Fruit fly (Drosophila melanogaster): ENCODE data around the gene Spn27A.

DNA sequence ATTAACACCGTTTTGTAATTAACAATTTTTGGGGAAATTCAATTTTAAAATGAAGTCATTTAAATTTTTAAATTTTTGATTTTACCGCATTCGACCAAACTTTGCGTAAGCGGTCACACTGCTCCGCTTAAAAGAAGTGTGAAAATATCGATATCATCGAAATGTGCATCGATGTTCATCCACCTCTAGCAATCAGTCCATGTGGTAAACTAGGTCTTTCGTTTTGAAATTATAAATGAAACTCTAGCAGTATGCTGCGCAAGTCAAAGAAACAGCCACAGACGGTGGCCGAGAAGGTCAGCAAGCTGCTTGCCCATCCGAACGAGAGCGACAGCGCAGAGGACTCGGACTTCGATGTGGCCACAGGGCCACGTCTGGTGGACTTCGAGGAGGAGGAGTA lies 44.3 kb upstream of the Spn27A start, which contains the start of gene Aatf:
- TF ChIP-seq Dfd (GFP tag; optimal IDR thresholded peaks at IDR 0.05), result no peak
- no peak for TF ChIP-seq foxo (GFP tag; optimal IDR thresholded peaks at IDR 0.05)
- no peak for TF ChIP-seq ey (GFP tag; optimal IDR thresholded peaks at IDR 0.05)
- TF ChIP-seq CG9705 (GFP tag; optimal IDR thresholded peaks at IDR 0.05), result no peak
- no peak for TF ChIP-seq dl (GFP tag; optimal IDR thresholded peaks at IDR 0.05; ENCODE audit: insufficient read depth in 1 of 2, partially characterized antibody in 2 of 2)
